Worm (Caenorhabditis elegans): ENCODE data around the gene rrc-1.

DNA sequence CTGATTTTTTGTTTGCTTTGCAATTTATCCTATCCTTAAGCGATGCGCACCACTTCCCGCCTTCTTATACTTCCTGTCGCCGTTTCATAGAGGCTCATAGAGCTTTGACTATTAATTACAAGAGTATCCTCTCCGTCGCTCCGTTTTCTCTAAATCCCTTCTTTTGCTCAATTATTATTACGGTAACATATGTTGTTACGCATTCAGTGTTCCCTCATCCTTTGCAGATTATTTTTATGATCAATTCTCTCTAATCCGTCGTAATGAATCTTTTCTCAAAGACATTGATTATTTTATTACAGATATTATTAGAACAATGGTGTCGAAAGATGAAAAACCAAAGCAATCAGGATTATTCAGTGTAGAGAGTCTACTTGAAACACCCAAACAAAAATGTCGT is 15.9 kb upstream of the rrc-1 start, which contains the start of gene vab-15:
- TF ChIP-seq zip-2 (tag; optimal IDR thresholded peaks at IDR 0.05) (no peak), php-3 (GFP tag; IDR thresholded peaks at IDR 0.05) (no peak), spr-1 (tag; optimal IDR thresholded peaks at IDR 0.05) (no peak), ceh-32 (tag; optimal IDR thresholded peaks at IDR 0.05; ENCODE audit: poor library complexity) (no peak), unc-62 (GFP tag; optimal IDR thresholded peaks at IDR 0.05 in 1 of 2) (no peak), unc-62 (tag; optimal IDR thresholded peaks at IDR 0.05) (no peak), fos-1 (tag; optimal IDR thresholded peaks at IDR 0.05) (no peak), dve-1 (tag; optimal IDR thresholded peaks at IDR 0.05; ENCODE audit: insufficient read depth) (no peak), dpl-1 (GFP tag; optimal IDR thresholded peaks at IDR 0.05) (no peak), mdl-1 (tag; optimal IDR thresholded peaks at IDR 0.05) (no peak), daf-19 (GFP tag; conservative IDR thresholded peaks at IDR 0.05) (no peak), lsy-2 (tag; optimal IDR thresholded peaks at IDR 0.05) (no peak)

All from whole organism, L4 larva.